Worm (Caenorhabditis elegans): Measurements from ENCODE around the gene xtr-2.

ce11 chrX:12317560-12317959 lies 2.2 kb downstream of the xtr-2 start:
- TF ChIP-seq ceh-28 (tag; optimal IDR thresholded peaks at IDR 0.05), result no peak
- TF ChIP-seq jun-1 (tag; optimal IDR thresholded peaks at IDR 0.05), result no peak
- TF ChIP-seq nhr-11 (tag; optimal IDR thresholded peaks at IDR 0.05), result no peak
- no peak for TF ChIP-seq ztf-4 (tag; optimal IDR thresholded peaks at IDR 0.05)
- no peak for TF ChIP-seq nfya-1 (tag; optimal IDR thresholded peaks at IDR 0.05; ENCODE audit: insufficient read depth)
- no peak for TF ChIP-seq nhr-67 (tag; optimal IDR thresholded peaks at IDR 0.05)
- no peak for TF ChIP-seq unc-62 (GFP tag; optimal IDR thresholded peaks at IDR 0.05)
- no peak for TF ChIP-seq elt-3 (tag; optimal IDR thresholded peaks at IDR 0.05)
